Fruit fly (Drosophila melanogaster) whole organism, larva: Measurements from ENCODE around the gene Gr5a.

Source experiments
- noc ChIP-seq: fragments of 200-800 bp; sonication (Bioruptor generic); optimal IDR thresholded peaks from 3 replicates; lab custom pipeline; 2019; ENCODE audit warnings: missing biosample characterization, mild to moderate bottlenecking, missing genetic modification characterization, moderate library complexity

Gene Gr5a

dm6 chrX:5677400-5678177, 2.8 kb upstream of the Gr5a start:
- TF ChIP-seq noc = no peak

- no peak for TF ChIP-seq noc
Observed at dm6 chrX:5678178-5678470, 2.3 kb upstream of the Gr5a start.

dm6 chrX:5679079-5679932, 1.1 kb upstream of the Gr5a start:
- no peak for TF ChIP-seq noc

DNA sequence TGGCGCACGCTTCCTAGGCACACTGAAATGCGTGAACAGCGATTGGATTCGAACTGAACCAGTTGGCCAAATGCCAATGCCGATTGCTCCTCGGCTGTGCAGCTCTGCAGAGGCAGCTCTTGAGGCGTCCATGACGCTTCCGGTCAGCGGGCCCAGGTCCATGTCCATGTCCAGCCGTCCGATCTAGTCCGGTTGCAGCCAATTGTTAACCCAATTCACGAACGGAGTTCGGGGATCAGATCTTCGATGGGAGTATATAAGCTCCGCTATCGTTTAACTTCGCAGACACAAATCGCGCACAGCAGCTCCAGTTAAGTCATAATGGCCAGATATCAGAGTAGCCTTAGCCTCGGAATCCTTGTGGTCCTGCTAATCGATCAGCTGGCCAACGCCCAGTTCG, 2.5 kb downstream of the Gr5a start, which contains the start of gene CG42449:
TSS of gene CG42449 (plus strand) at position 301 of the 400 bp plus-strand sequence.
- no peak for TF ChIP-seq noc

- TF ChIP-seq noc = no peak
Observed at dm6 chrX:5689417-5690215, 9.2 kb downstream of the Gr5a start, which contains the start of the genes PGAP1 and cv. TSS of gene PGAP1 (minus strand) at chrX:5689473. TSS of gene cv (plus strand) at chrX:5690002.

- no peak for TF ChIP-seq noc
Observed at dm6 chrX:5690216-5690523, 9.8 kb downstream of the Gr5a start.

DNA sequence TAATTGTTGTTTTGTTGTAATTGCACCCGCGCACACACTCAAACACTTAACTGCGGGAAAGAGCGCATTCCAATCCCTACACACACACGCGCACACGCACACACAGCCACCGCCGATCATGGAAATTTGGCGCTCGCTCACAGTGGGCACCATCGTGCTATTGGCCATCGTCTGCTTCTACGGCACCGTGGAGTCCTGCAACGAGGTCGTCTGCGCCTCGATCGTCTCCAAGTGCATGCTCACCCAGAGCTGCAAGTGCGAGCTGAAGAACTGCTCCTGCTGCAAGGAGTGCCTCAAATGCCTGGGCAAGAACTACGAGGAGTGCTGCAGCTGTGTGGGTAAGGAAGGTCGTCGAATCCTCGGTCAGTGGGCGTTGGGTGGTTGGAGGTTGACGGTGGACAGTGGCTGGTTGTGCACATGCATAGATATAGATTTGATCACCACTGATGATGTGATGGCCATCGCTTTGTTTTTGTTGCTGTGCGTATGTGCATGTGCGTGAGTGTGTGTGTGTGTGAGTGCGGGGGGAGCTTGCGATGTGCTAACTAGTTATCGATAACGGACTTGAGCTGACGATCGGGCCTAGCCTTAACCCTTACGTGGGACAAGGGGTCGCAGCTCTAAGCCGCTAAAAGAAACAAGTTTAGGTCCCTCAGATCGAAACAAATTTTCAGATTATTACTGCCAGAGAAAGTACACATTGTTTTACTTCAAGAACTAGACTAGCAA, 10.4 kb downstream of the Gr5a start:
- TF ChIP-seq noc = no peak

DNA sequence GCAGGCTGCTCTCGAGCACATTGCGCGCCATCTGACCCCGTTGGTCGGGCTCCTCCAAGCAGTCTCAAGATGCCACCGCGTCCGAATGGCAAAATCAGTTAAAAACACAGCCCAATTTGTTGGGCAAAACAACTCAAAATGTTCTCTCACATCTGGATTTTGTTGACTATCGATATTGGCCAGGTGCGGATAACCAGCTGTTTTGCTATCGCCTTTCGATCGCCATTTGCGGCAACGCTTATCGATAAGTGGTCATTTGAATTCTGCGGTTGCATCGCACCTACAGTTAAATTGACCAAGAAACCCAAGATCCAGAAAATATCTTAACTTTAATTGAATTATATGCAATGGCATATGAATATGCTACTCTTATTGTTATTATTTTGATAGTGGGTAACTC, 14.6 kb downstream of the Gr5a start, which contains the start of gene CG3149:
TSS of gene CG3149 (minus strand) at position 171 of the 400 bp plus-strand sequence.
- no peak for TF ChIP-seq noc

DNA sequence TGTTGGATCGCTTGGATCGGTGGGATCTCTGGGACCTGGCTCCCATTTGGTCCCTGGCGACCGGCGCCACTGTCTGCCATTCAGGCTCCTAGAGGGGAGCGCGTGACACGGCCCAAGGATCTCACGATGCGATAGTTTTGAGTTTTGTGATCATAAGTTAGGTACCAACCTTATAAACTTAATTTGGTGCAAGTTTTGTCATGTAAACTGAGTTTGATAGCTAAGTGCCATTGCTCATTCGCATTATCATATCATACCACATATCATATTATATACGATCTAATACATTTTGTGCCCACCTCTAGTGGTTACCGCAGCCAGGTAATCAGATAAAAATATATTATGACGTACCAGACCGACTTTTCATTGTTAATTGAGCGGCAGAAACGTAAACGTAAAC, 15.5 kb downstream of the Gr5a start:
- TF ChIP-seq noc = no peak

DNA sequence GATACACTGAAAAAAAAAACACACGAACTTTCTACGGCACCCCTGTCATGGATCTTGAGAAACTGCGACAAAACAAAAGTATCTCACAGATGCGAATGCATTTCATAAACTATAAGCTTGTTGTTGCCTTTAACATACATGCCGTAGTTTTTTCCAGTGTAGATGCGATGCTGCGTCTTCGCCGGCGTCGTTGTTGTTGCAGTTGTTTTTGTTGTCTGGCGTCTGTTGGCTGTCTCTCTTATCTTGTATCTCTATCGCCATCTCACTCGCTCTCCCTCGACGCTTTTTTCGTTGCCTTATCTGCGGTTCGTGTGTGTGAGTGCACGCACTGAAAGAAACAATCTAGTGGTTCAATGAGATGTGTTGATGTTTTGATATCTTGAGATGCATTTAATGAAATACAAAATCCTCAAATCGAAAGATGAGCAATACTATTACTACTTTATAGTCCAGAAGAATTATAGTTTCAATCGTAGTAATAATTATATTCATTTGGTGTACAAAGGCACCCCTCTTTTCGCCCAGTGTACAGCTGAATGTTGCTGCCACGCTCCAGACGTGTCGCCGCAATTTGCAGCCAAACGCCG, 16.1 kb downstream of the Gr5a start:
- peak; percentile 88 for TF ChIP-seq noc

- peak; percentile 57 for TF ChIP-seq noc
Observed at dm6 chrX:5698087-5698727, 17.8 kb downstream of the Gr5a start, which contains the start of gene AdamTS-B. TSS of gene AdamTS-B (plus strand) at chrX:5698557.

DNA sequence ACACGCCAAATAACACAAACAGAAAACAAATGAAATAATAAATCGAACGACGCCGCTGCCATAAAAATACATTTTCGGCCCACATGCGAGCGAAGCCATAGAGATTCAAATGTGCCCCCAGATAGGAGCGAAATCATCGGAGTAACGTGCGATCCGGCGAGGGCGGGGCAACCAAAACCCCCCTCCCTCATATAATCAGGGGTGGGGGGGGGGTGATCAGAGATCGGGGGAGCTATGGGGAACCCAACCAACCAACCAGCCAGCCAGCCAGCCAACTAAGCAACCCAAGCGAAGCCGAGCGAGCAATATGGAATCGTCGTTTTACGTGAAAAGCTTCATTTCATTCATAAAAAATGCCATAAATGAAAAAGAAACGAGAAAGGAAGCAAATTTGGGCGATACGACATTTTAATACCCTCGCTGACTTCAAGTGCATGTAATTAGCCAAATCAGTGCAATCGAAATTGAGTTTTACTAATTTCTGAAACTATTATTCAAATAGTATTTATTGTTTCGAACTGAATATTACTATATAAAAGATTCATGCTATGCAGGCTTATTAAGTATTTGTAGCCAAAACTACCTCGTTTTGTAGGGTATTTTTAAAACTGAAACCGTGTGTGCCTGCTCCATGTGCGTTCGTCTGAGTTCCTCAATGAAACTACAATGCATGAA, 19.5 kb downstream of the Gr5a start:
- TF ChIP-seq noc = peak; percentile 47

dm6 chrX:5705097-5705496, 24.7 kb downstream of the Gr5a start:
- TF ChIP-seq noc = no peak

DNA sequence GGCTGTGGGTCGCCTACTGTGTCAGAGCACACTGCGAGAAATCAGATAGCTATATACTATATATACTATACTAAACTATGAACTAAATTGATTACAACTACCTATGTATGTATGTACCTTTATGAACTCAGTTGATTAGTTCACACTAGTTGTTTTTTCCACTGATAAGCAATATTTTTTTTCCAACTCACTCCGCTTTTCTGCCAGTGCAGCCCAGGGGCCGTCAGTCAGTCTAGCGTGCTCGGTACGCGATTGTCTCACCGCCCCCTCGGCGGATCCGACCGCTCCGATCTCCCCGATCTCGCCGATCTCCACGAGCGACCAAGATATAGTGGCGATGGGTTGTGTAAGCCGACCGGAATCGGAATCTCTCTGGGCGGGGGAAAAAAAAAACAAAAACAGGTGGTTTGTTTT, 25.5 kb downstream of the Gr5a start:
- TF ChIP-seq noc = peak; percentile 43

- TF ChIP-seq noc = no peak
Observed at dm6 chrX:5712966-5713365, 32.5 kb downstream of the Gr5a start.
